Worm (Caenorhabditis elegans): ENCODE results near the gene C27D6.15.

DNA sequence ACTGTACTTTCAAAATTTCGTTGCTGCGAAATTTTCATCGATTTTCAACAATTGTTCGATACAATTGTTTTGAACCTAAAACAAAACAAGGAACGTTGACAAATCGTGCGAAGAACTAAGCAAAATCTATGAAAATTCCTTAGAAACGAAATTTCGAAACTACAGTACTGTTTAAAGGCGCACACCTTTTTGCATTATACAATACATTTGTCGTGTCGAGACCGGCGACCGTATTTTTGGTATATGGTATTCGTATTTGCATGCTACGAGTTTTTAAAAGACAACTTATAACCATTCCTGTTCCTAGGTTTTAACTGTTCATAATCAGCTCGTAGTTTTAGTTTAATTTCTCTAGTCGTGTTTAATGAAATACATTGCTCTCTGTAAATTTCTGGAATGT lies 6.9 kb downstream of the C27D6.15 start:
- TF ChIP-seq nhr-12 (tag; optimal IDR thresholded peaks at IDR 0.05) (no peak), lin-39 (tag; optimal IDR thresholded peaks at IDR 0.05) (no peak), ZK546.5 (tag; optimal IDR thresholded peaks at IDR 0.05) (no peak), elt-3 (tag; optimal IDR thresholded peaks at IDR 0.05) (no peak), lsy-2 (tag; optimal IDR thresholded peaks at IDR 0.05) (no peak), ama-1 (optimal IDR thresholded peaks at IDR 0.05) (peak; percentile 23), zag-1 (tag; optimal IDR thresholded peaks at IDR 0.05) (no peak), blmp-1 (tag; optimal IDR thresholded peaks at IDR 0.05; ENCODE audit: insufficient read depth) (no peak), unc-39 (tag; optimal IDR thresholded peaks at IDR 0.05) (no peak), egl-27 (tag; optimal IDR thresholded peaks at IDR 0.05) (no peak), snpc-4 (tag; optimal IDR thresholded peaks at IDR 0.05) (no peak), nhr-11 (tag; optimal IDR thresholded peaks at IDR 0.05) (no peak)
